Worm (Caenorhabditis elegans) whole organism, late embryonic: ENCODE results near the gene lys-1.

Experiments used
- ama-1 ChIP-seq: fragments of 150-350 bp; optimal IDR thresholded peaks from 2 replicates; lab custom pipeline; 2014
- ceh-22 ChIP-seq: sonication (generic microtip); optimal IDR thresholded peaks from 2 replicates; lab custom pipeline; 2017; ENCODE audit warnings: missing biosample characterization, missing genetic modification characterization
- ceh-45 ChIP-seq: fragments of 200-800 bp; sonication (Bioruptor generic); IDR thresholded peaks from 2 replicates; pipeline ENCODE4 v1.3.6; 2022; ENCODE audit warnings: missing genetic modification reagents, missing genetic modification characterization, missing compliant biosample characterization
- ceh-6 ChIP-seq: fragments of 200-800 bp; sonication (Bioruptor generic); optimal IDR thresholded peaks from 2 replicates; lab custom pipeline; 2018; ENCODE audit warnings: mild to moderate bottlenecking, missing genetic modification characterization, missing compliant biosample characterization
- elt-4 ChIP-seq: sonication (generic microtip); optimal IDR thresholded peaks from 2 replicates; lab custom pipeline; 2016; ENCODE audit warnings: missing genetic modification characterization, missing compliant biosample characterization
- gmeb-2 ChIP-seq: sonication (generic microtip); optimal IDR thresholded peaks from 2 replicates; lab custom pipeline; 2016; ENCODE audit warnings: missing genetic modification characterization, inconsistent platforms, missing compliant biosample characterization
- lin-11 ChIP-seq: fragments of 200-800 bp; sonication (Bioruptor generic); optimal IDR thresholded peaks from 2 replicates; lab custom pipeline; 2018; ENCODE audit warnings: mild to moderate bottlenecking, missing genetic modification characterization, missing compliant biosample characterization
- pqm-1 ChIP-seq: sonication (generic microtip); optimal IDR thresholded peaks from 2 replicates; lab custom pipeline; 2016; ENCODE audit warnings: missing genetic modification characterization, missing compliant biosample characterization
- rnt-1 ChIP-seq: sonication (generic microtip); optimal IDR thresholded peaks from 2 replicates; lab custom pipeline; 2016; ENCODE audit warnings: missing genetic modification characterization, missing compliant biosample characterization
- unc-3 ChIP-seq, 2 experiments: fragments of 200-800 bp in 1 of 2; sonication (Bioruptor generic) in 1 of 2; sonication (generic microtip) in 1 of 2; conservative IDR thresholded peaks in 1 of 2; optimal IDR thresholded peaks in 1 of 2; 2 replicates each; pipeline versions ENCODE4 v1.3.6 to Lab custom; 2016 to 2022; ENCODE audit warnings: missing compliant biosample characterization in 2 of 2, missing genetic modification characterization in 2 of 2, missing genetic modification reagents in 1 of 2

- TF ChIP-seq rnt-1 (tag; lab: Kevin White, UChicago) (no peak), pqm-1 (tag; lab: Kevin White, UChicago) (no peak), ama-1 (lab: Kevin White, UChicago) (no peak), elt-4 (tag; lab: Kevin White, UChicago) (no peak), gmeb-2 (tag; lab: Kevin White, UChicago) (no peak), ceh-6 (GFP tag; lab: Kevin White, UChicago) (no peak), ceh-22 (tag; lab: Kevin White, UChicago) (no peak), lin-11 (tag; lab: Kevin White, UChicago) (no peak), ceh-45 (GFP tag; lab: Robert Waterston, UW) (no peak), unc-3 (GFP tag; conservative IDR thresholded peaks at IDR 0.05; lab: Robert Waterston, UW) (no peak), unc-3 (tag; optimal IDR thresholded peaks at IDR 0.05; lab: Kevin White, UChicago) (no peak)
Observed at ce11 chrV:10245615-10246014, 32.1 kb upstream of the lys-1 start.
